Worm (Caenorhabditis elegans) whole organism, late embryonic: Measurements from ENCODE around the gene Y57E12AL.1.

ENCODE experiments used
- ceh-14 ChIP-seq: sonication (generic microtip); optimal IDR thresholded peaks from 2 replicates; lab custom pipeline; 2016; ENCODE audit warnings: missing genotype, missing genetic modification characterization, missing compliant biosample characterization
- ceh-2 ChIP-seq: sonication (generic microtip); optimal IDR thresholded peaks from 2 replicates; lab custom pipeline; 2016; ENCODE audit warnings: missing genotype, missing genetic modification characterization, missing compliant biosample characterization
- dmd-4 ChIP-seq: sonication (generic microtip); optimal IDR thresholded peaks from 2 replicates; lab custom pipeline; 2016; ENCODE audit warnings: borderline replicate concordance, missing genetic modification characterization, missing compliant biosample characterization
- nfya-1 ChIP-seq: sonication (generic microtip); optimal IDR thresholded peaks from 2 replicates; lab custom pipeline; 2017; ENCODE audit warnings: missing genetic modification characterization, mild to moderate bottlenecking, missing compliant biosample characterization, antibody characterized with exemption, moderate library complexity
- rnt-1 ChIP-seq: sonication (generic microtip); optimal IDR thresholded peaks from 2 replicates; lab custom pipeline; 2016; ENCODE audit warnings: missing genetic modification characterization, missing compliant biosample characterization
- syd-9 ChIP-seq: sonication (generic microtip); optimal IDR thresholded peaks from 2 replicates; lab custom pipeline; 2016; ENCODE audit warnings: mild to moderate bottlenecking, missing genetic modification characterization, moderate library complexity, missing compliant biosample characterization

- no peak for TF ChIP-seq dmd-4 (tag; lab: Kevin White, UChicago)
- TF ChIP-seq rnt-1 (tag; lab: Kevin White, UChicago) = no peak
- TF ChIP-seq nfya-1 (tag; lab: Kevin White, UChicago) = no peak
- no peak for TF ChIP-seq syd-9
- no peak for TF ChIP-seq ceh-14 (tag; lab: Kevin White, UChicago)
- TF ChIP-seq ceh-2 = no peak
These were observed 15.3 kb downstream of the Y57E12AL.1 start, which contains the start of gene npa-1 for ce11 chrV:7075646-7076045.
